Worm (Caenorhabditis elegans): ENCODE measurements around the gene cwp-2.

DNA sequence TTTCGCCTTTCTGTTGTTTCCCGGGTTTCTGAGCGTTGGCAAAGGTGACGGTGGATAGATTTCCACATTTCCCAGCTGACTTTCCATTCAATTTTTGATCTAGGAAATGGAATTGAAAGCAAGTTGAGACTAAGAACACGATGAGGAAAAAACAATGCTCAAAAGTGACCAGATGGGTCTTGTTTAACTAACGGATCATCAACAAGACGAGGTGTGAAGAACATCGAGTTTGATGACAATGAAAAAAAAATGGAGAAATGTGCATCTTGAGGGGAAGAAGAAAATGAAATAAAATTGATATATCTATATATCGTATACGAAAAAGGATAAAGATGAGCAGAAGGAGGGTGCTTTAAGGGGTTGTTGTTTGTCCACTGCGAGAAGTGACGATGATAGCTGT is 35.1 kb upstream of the cwp-2 start, which contains the start of gene T19H12.6:
- TF ChIP-seq ztf-4 (tag; optimal IDR thresholded peaks at IDR 0.05), result no peak
- no peak for TF ChIP-seq daf-12 (tag; optimal IDR thresholded peaks at IDR 0.05)
- no peak for TF ChIP-seq lin-15B (tag; optimal IDR thresholded peaks at IDR 0.05)
- TF ChIP-seq nhr-28 (tag; optimal IDR thresholded peaks at IDR 0.05), result no peak
- TF ChIP-seq ama-1 (optimal IDR thresholded peaks at IDR 0.05), result no peak
- no peak for TF ChIP-seq unc-62 (GFP tag; optimal IDR thresholded peaks at IDR 0.05)
- TF ChIP-seq elt-2 (tag; optimal IDR thresholded peaks at IDR 0.05), result no peak
